Worm (Caenorhabditis elegans) whole organism, L4 larva: ENCODE data around the gene T05A7.13.

ENCODE experiments used
- ama-1 ChIP-seq: fragments of 150-350 bp; optimal IDR thresholded peaks from 2 replicates; lab custom pipeline; 2014; ENCODE audit warnings: inconsistent platforms, mixed read lengths
- ceh-82 ChIP-seq: sonication (generic microtip); optimal IDR thresholded peaks from 2 replicates; lab custom pipeline; 2017; ENCODE audit warnings: missing biosample characterization, missing genetic modification characterization
- dmd-6 ChIP-seq: fragments of 200-800 bp; sonication (Bioruptor generic); IDR thresholded peaks from 2 replicates; pipeline ENCODE4 v1.3.6; 2022; ENCODE audit warnings: missing genetic modification reagents, missing genetic modification characterization, missing compliant biosample characterization
- dmd-8 ChIP-seq: fragments of 200-800 bp; sonication (Bioruptor generic); IDR thresholded peaks from 2 replicates; pipeline ENCODE4 v1.3.6; 2022; ENCODE audit warnings: missing genetic modification characterization, missing compliant biosample characterization
- dpl-1 ChIP-seq: fragments of 150-350 bp; optimal IDR thresholded peaks from 2 replicates; lab custom pipeline; 2014; ENCODE audit warnings: missing biosample characterization, missing genetic modification reagents, missing genetic modification characterization
- nhr-11 ChIP-seq: fragments of 150-350 bp; optimal IDR thresholded peaks from 2 replicates; lab custom pipeline; 2014; ENCODE audit warnings: missing biosample characterization, missing genetic modification characterization
- nhr-28 ChIP-seq: fragments of 150-350 bp; optimal IDR thresholded peaks from 2 replicates; lab custom pipeline; 2014; ENCODE audit warnings: missing biosample characterization, missing genetic modification characterization
- pqm-1 ChIP-seq: sonication (generic microtip); optimal IDR thresholded peaks from 2 replicates; lab custom pipeline; 2017; ENCODE audit warnings: missing biosample characterization, missing genetic modification characterization
- tag-97 ChIP-seq: fragments of 200-800 bp; sonication (Bioruptor generic); IDR thresholded peaks from 2 replicates; pipeline ENCODE4 v1.3.6; 2022; ENCODE audit warnings: missing genetic modification characterization, missing compliant biosample characterization
- zag-1 ChIP-seq: fragments of 150-350 bp; optimal IDR thresholded peaks from 2 replicates; lab custom pipeline; 2014; ENCODE audit warnings: missing biosample characterization, missing genetic modification characterization

DNA sequence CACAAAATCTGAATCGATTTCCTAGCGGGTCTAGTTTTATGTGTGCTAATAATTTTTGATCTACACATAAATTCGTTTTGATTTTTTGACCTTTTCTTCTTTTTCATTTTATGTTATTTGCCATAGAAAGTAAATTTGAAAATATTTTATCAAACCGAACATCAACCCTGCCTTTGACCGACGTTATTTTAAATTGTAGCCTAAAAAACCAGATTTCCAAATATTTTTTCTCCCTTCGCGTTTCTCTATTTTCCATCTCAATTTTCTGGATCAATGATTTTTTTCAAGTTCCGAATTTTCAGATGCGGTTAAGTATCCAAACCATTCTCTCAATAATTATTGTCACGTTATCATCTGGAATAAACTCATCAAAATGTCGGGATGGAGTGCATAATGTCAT lies 16.7 kb upstream of the T05A7.13 start, which contains the start of gene T05A7.1:
- no peak for TF ChIP-seq pqm-1 (tag; lab: Kevin White, UChicago)
- TF ChIP-seq ama-1 (lab: Kevin White, UChicago): no peak
- TF ChIP-seq tag-97 (GFP tag; lab: Robert Waterston, UW): no peak
- no peak for TF ChIP-seq dpl-1 (GFP tag; lab: Kevin White, UChicago)
- TF ChIP-seq nhr-28: no peak
- TF ChIP-seq dmd-6 (GFP tag; lab: Robert Waterston, UW): no peak
- TF ChIP-seq zag-1 (tag; lab: Kevin White, UChicago): no peak
- TF ChIP-seq nhr-11 (tag; lab: Kevin White, UChicago): no peak
- no peak for TF ChIP-seq ceh-82 (tag; lab: Kevin White, UChicago)
- no peak for TF ChIP-seq dmd-8
